Fruit fly (Drosophila melanogaster) ovary, adult (tissue): Measurements from ENCODE around the gene kin17.

Experiments
- CG17801 ChIP-seq: fragments of 200-800 bp; optimal IDR thresholded peaks from 2 replicates; lab custom pipeline; 2019; ENCODE audit warnings: missing biosample characterization, mild to moderate bottlenecking, missing genetic modification characterization, moderate library complexity; ENCODE audit not compliant: partially characterized antibody

The kin17 gene

DNA sequence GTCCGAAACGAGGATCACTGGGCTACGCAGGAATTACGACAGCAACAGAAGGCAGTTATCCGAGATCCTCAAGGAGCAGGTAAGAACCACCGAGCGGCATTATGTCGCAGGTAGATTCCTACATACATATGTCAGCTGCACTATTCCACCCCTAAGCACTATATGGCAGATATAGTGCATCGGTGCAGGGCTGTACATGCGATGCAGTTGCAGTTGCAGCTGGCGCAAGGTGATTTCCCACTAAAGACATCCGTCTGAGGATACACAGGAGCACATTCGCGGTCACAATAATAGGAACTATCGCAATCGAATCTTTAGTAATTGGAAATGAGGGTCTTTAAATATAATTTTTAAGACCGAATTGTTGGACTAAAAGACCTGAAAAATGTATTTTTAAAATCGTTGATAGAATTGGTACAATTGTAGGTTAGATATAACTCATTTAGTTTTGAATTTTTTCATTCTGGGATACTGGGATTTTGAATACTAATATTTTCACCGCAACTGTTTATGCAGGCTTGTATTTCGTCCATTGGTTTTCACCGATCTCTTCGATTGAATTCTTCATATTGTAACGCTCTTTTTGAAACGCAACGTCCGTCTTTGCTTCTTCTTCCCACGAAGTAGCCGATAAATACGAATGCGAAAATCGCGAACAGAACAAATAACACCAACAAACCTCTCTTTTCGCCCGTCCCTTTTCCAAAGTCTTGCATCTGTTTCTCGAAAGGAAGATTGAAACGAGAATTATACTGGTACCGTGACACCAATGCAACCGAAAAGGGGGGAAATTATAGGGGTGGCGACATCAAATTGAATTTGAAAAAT is 46.3 kb downstream of the kin17 start:
- no peak for TF ChIP-seq CG17801

DNA sequence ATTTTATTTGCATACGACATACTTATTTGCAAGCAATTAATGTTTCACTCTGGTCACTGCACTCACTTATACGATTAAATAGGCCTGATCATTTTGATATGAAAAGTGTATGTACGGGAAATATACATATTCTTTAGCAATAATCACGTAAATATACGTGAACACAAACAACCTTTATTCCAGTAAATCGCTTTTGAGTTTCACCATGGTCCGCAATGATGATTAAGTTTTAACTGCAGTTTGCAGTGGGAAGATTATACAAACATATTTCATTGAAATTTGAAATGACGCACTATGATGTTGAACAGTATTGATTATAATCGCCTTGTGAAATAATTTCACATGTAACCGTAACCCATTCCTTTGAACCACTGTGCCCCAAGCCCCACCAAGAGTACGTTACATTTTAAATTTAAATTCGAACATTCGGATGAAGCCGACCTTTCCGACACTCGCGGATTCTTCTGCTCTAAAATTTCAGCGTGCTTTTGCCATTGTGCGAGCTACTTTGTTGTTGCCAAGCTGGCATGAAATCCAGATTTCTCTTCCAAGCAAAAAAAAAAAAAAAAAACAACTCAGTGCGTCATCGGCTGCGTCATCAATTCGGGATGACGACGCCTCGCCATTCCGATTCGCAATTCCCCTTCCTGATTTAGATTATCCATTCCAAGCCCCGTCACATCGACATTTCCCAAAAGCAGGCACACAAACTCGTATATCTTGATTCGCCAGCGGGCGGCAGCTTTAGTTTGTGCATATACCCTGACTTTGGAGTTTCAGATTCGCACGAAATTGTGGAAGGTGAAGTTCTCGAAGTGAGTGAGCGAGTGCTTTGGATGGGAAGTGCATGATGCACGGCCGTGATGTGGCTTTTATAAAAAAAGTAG is 47.1 kb downstream of the kin17 start:
- TF ChIP-seq CG17801, result no peak

DNA sequence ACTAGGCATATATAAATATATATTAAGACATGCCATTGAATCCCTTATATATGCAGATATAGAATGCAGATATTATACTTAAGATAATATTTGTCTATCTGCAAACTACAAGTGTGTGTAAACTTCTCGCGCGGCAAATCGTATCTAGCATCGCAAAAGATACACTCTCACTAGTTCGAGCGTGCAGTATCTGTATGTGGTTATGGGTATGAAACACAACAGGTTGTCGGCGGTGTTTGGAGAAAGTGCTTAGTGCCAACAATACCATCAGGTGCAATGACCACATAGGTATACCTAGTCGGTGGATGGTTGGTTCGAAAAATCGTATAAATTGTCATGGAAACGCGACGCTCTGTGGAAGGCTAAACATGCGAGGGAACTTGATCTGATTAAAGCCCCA is 47.9 kb downstream of the kin17 start:
- TF ChIP-seq CG17801, result no peak

DNA sequence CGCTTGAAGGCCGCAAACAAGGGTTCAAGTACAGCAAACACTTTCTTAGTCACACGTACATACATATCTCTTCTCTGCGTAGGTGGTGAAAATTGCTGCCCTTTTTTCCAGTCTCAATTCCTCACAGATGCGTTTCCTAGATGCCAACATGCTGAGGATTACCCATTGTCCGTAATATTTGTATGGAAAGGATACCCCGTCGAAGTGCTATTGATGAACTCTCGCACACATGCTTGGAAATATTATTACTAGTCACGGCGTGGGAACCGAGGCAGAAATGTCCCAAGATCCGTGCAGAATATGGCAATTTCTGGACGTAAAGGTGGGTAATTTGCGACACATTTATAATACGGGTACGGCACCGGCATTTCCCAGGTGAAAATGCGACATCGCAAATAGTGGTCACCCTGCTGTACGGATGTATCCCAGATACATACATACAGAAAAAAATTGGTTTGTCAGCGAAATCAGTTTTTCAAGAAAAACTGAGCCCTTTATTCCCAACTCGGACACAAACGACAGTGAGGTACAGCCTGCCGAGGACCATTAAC is 48.8 kb downstream of the kin17 start:
- no peak for TF ChIP-seq CG17801

DNA sequence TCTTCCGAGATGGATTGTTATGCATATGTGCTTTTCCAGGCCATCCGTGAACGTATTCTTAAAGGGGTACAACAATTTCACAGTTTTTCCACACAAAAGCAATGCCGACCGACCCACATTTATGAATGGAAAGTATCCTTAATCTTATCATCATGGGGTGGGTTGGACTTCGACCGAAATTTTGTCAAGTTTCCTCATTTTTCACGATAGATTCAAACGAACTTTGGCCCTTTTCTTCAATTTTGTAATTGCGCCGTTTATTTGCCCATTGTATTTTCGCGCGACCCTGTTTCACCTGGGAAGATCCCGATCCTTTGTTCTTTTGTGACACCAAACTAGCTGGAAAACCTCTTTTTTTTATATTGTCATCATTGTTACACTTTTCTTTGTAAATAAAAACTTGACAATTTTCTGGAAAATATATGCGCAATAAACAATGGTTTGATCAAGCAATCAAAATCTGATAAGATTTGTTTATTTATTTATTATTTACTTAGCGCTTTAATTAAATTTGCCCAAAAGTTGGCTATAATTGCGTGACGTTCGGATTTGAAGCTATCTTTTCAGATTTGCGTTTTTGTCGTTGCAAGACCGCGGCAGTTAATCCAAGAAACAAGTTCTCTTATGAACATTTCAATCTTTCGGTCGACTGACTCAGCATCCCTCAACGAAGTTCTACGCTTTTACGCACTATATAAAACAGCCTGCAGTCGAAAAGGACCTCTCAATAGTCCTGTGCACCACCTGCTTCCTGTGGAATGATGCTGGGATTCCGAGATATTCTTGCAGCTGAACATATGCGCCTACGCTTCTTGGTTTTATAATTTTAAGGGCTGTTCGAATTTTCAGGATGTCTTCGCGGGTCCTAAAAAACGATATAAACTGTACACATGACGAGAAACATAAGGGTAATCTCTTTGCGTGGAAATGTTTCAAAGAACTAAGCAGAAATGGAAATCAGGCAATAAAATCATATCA is 49.7 kb downstream of the kin17 start:
- no peak for TF ChIP-seq CG17801
